Worm (Caenorhabditis elegans): ENCODE measurements around the gene fbl-1.

The fbl-1 gene

DNA sequence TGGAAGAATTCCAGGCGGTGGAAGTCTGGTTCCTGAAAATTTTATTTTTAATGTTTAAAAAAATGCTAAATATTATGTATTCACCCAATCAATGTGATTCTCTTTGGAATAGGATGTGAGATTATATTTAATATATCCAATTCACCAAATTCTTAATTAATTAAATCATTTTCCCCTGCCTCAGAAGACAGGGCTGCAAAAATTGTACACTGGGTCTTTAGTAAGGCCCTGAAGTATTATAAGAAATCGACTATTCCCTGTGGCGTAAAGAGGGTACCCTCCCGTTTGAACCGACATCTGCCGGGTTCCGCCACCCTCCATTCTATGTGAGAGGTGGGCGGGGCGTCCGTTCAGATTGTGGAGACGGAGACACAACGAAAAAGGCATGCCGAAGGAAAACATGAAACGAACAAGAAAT is 29.4 kb upstream of the fbl-1 start (continued):
- TF ChIP-seq ztf-3 (GFP tag; optimal IDR thresholded peaks at IDR 0.05) (no peak), athp-1 (tag; optimal IDR thresholded peaks at IDR 0.05) (no peak), egl-44 (GFP tag; IDR thresholded peaks at IDR 0.05) (no peak), ceh-58 (GFP tag; IDR thresholded peaks at IDR 0.05) (no peak), nfya-1 (tag; optimal IDR thresholded peaks at IDR 0.05; ENCODE audit: borderline replicate concordance, insufficient read depth) (no peak), madf-3 (GFP tag; IDR thresholded peaks at IDR 0.05) (peak; percentile 62; the same call in 1 of the 2 replicates), lin-40 (tag; optimal IDR thresholded peaks at IDR 0.05) (peak; percentile 88), nhr-120 (GFP tag; IDR thresholded peaks at IDR 0.05) (no peak), let-607 (tag; optimal IDR thresholded peaks at IDR 0.05) (peak in 1 of 2 experiments; percentile 21), D2030.7 (GFP tag; IDR thresholded peaks at IDR 0.05) (peak; percentile 56), ceh-27 (GFP tag; optimal IDR thresholded peaks at IDR 0.05) (peak; percentile 74), bed-2 (GFP tag; IDR thresholded peaks at IDR 0.05) (no peak), pbrm-1 (GFP tag; IDR thresholded peaks at IDR 0.05) (peak; percentile 77; the same call in 1 of the 2 replicates), F49E8.2 (tag; optimal IDR thresholded peaks at IDR 0.05; ENCODE audit: insufficient read depth) (peak; percentile 56), lir-1 (GFP tag; conservative IDR thresholded peaks at IDR 0.05) (no peak), hlh-12 (tag; optimal IDR thresholded peaks at IDR 0.05) (no peak), ama-1 (optimal IDR thresholded peaks at IDR 0.05) (peak; percentile 79), ama-1 (GFP tag; optimal IDR thresholded peaks at IDR 0.05) (no peak), pha-4 (tag; optimal IDR thresholded peaks at IDR 0.05) (no peak), him-1 (tag; optimal IDR thresholded peaks at IDR 0.05) (peak; percentile 51), snpc-3.4 (tag; optimal IDR thresholded peaks at IDR 0.05) (peak; percentile 11), akir-1 (GFP tag; optimal IDR thresholded peaks at IDR 0.05) (no peak), ztf-25 (GFP tag; IDR thresholded peaks at IDR 0.05) (no peak), mcd-1 (GFP tag; IDR thresholded peaks at IDR 0.05) (peak; percentile 76), rec-8 (tag; optimal IDR thresholded peaks at IDR 0.05) (peak in 1 of 2 experiments; percentile 25), cebp-2 (GFP tag; IDR thresholded peaks at IDR 0.05) (peak; percentile 12; the same call in 1 of the 2 replicates), nhr-90 (tag; optimal IDR thresholded peaks at IDR 0.05) (peak; percentile 32), snpc-1.1 (tag; optimal IDR thresholded peaks at IDR 0.05; ENCODE audit: insufficient read depth) (peak; percentile 89), efl-1 (GFP tag; optimal IDR thresholded peaks at IDR 0.05) (no peak), lsl-1 (GFP tag; optimal IDR thresholded peaks at IDR 0.05) (peak; percentile 36), madf-8 (GFP tag; conservative IDR thresholded peaks at IDR 0.05) (no peak), snpc-4 (GFP tag; optimal IDR thresholded peaks at IDR 0.05) (peak; percentile 96), snpc-4 (tag; optimal IDR thresholded peaks at IDR 0.05) (peak; percentile 97 to 99 (median 98)), unc-130 (GFP tag; optimal IDR thresholded peaks at IDR 0.05) (no peak), xnd-1 (tag; optimal IDR thresholded peaks at IDR 0.05) (peak; percentile 57), F33H1.4 (GFP tag; IDR thresholded peaks at IDR 0.05) (peak; percentile 22; the same call in 1 of the 2 replicates), chd-7 (tag; optimal IDR thresholded peaks at IDR 0.05) (peak; percentile 57), Y56A3A.18 (GFP tag; IDR thresholded peaks at IDR 0.05) (peak; percentile 74; the same call in 1 of the 2 replicates), ZK185.1 (tag; optimal IDR thresholded peaks at IDR 0.05; ENCODE audit: poor library complexity, severe bottlenecking) (peak; percentile 54), madf-6 (GFP tag; IDR thresholded peaks at IDR 0.05) (peak; percentile 71), Y53G8AR.9 (GFP tag; conservative IDR thresholded peaks at IDR 0.05) (no peak), attf-5 (GFP tag; optimal IDR thresholded peaks at IDR 0.05) (peak; percentile 47), ztf-28 (GFP tag; IDR thresholded peaks at IDR 0.05) (no peak), sptf-2 (GFP tag; optimal IDR thresholded peaks at IDR 0.05) (no peak), Y95B8A.8 (GFP tag; IDR thresholded peaks at IDR 0.05) (0 out of 2 replicates have a peak, but pooled peaks have one; percentile 45), egrh-3 (GFP tag; IDR thresholded peaks at IDR 0.05) (no peak), aptf-3 (GFP tag; IDR thresholded peaks at IDR 0.05) (no peak)
